Fruit fly (Drosophila melanogaster) whole organism, embryonic: Measurements from ENCODE around the gene srl.

Experiments
- Ada2b ChIP-seq: fragments of 200-800 bp; sonication (Bioruptor generic); IDR thresholded peaks from 2 replicates; pipeline ENCODE4 v1.3.6; 2022; ENCODE audit warnings: missing biosample characterization, missing genetic modification characterization
- Atf3 ChIP-seq: fragments of 200-800 bp; sonication (Bioruptor generic); optimal IDR thresholded peaks from 3 replicates; lab custom pipeline; 2016; ENCODE audit warnings: missing biosample characterization, missing genetic modification characterization
- Bteb2 ChIP-seq: fragments of 200-800 bp; sonication (Bioruptor generic); optimal IDR thresholded peaks from 2 replicates; lab custom pipeline; 2016; ENCODE audit warnings: missing biosample characterization, missing genetic modification characterization
- CG1024 ChIP-seq: fragments of 200-800 bp; sonication (Bioruptor generic); IDR thresholded peaks from 2 replicates; pipeline ENCODE4 v1.3.6; 2022; ENCODE audit warnings: missing biosample characterization, missing genetic modification characterization
- CG11456 ChIP-seq: fragments of 200-800 bp; sonication (Bioruptor generic); IDR thresholded peaks from 3 replicates; pipeline ENCODE4 v1.3.6; 2022; ENCODE audit warnings: missing biosample characterization, missing genetic modification characterization
- CG11560 ChIP-seq: fragments of 200-800 bp; sonication (Bioruptor generic); IDR thresholded peaks from 3 replicates; pipeline ENCODE4 v1.3.6; 2022; ENCODE audit warnings: missing biosample characterization, missing genetic modification characterization
- CG12236 ChIP-seq: fragments of 200-800 bp; sonication (Bioruptor generic); optimal IDR thresholded peaks from 2 replicates; lab custom pipeline; 2016; ENCODE audit warnings: missing biosample characterization, missing genetic modification characterization
- CG13424 ChIP-seq: fragments of 200-800 bp; sonication (Bioruptor generic); optimal IDR thresholded peaks from 2 replicates; lab custom pipeline; 2019; ENCODE audit warnings: missing biosample characterization, mild to moderate bottlenecking, missing genetic modification characterization, moderate library complexity
- CG13624 ChIP-seq: fragments of 200-800 bp; sonication (Bioruptor generic); optimal IDR thresholded peaks from 2 replicates; lab custom pipeline; 2016; ENCODE audit warnings: missing biosample characterization, missing genetic modification characterization
- CG17186 ChIP-seq: fragments of 200-800 bp; sonication (Bioruptor generic); optimal IDR thresholded peaks from 3 replicates; lab custom pipeline; 2017; ENCODE audit warnings: missing biosample characterization, missing genetic modification reagents, missing genetic modification characterization
- CG17361 ChIP-seq: fragments of 200-800 bp; sonication (Bioruptor generic); IDR thresholded peaks from 3 replicates; pipeline ENCODE4 v1.3.6; 2022; ENCODE audit warnings: missing biosample characterization, missing genetic modification characterization
- CG17829 ChIP-seq: fragments of 200-800 bp; optimal IDR thresholded peaks from 2 replicates; lab custom pipeline; 2019; ENCODE audit warnings: missing biosample characterization, mild to moderate bottlenecking, missing genetic modification characterization, moderate library complexity
- CG18262 ChIP-seq: fragments of 200-800 bp; optimal IDR thresholded peaks from 3 replicates; lab custom pipeline; 2019; ENCODE audit warnings: missing biosample characterization, mild to moderate bottlenecking, missing genetic modification characterization, moderate library complexity
- CG2678 ChIP-seq: fragments of 200-800 bp; sonication (Bioruptor generic); optimal IDR thresholded peaks from 3 replicates; lab custom pipeline; 2019; ENCODE audit warnings: missing biosample characterization, mild to moderate bottlenecking, missing genetic modification characterization, moderate library complexity
- CG30431 ChIP-seq: fragments of 200-800 bp; sonication (Bioruptor generic); optimal IDR thresholded peaks from 2 replicates; lab custom pipeline; 2017; ENCODE audit warnings: missing biosample characterization, missing genetic modification characterization
- CG3407 ChIP-seq: fragments of 200-800 bp; sonication (Bioruptor generic); optimal IDR thresholded peaks from 2 replicates; lab custom pipeline; 2018; ENCODE audit warnings: missing biosample characterization, mild to moderate bottlenecking, missing genetic modification characterization
- CG3726 ChIP-seq: fragments of 200-800 bp; sonication (Bioruptor generic); IDR thresholded peaks from 3 replicates; pipeline ENCODE4, ENCODE4 v1.3.6; 2022; ENCODE audit warnings: missing biosample characterization, missing genetic modification characterization
- CG4282 ChIP-seq: fragments of 200-800 bp; sonication (Bioruptor generic); optimal IDR thresholded peaks from 2 replicates; lab custom pipeline; 2016; ENCODE audit warnings: missing biosample characterization, missing genetic modification characterization
- CG6791 ChIP-seq: fragments of 200-800 bp; sonication (Bioruptor generic); IDR thresholded peaks from 3 replicates; pipeline ENCODE4 v1.3.6; 2022; ENCODE audit warnings: missing biosample characterization, missing genetic modification characterization; ENCODE audit not compliant: partially characterized antibody
- CG8944 ChIP-seq: fragments of 200-800 bp; sonication (Bioruptor generic); optimal IDR thresholded peaks from 3 replicates; lab custom pipeline; 2016; ENCODE audit warnings: missing biosample characterization, missing genetic modification characterization
- CHES-1-like ChIP-seq: fragments of 200-800 bp; sonication (Bioruptor generic); optimal IDR thresholded peaks from 2 replicates; lab custom pipeline; 2016; ENCODE audit warnings: missing biosample characterization, missing genetic modification characterization
- CoRest ChIP-seq: fragments of 200-800 bp; sonication (Bioruptor generic); optimal IDR thresholded peaks from 3 replicates; lab custom pipeline; 2018; ENCODE audit warnings: missing biosample characterization, mild to moderate bottlenecking, missing genetic modification characterization, moderate library complexity
- D19B ChIP-seq: fragments of 200-800 bp; sonication (Bioruptor generic); optimal IDR thresholded peaks from 2 replicates; lab custom pipeline; 2017; ENCODE audit warnings: missing biosample characterization, mild to moderate bottlenecking, missing genetic modification characterization
- Deaf1 ChIP-seq: fragments of 200-800 bp; optimal IDR thresholded peaks from 3 replicates; lab custom pipeline; 2019; ENCODE audit warnings: missing biosample characterization, mild to moderate bottlenecking, missing genetic modification characterization, moderate library complexity
- Elba2 ChIP-seq: fragments of 200-800 bp; sonication (Bioruptor generic); optimal IDR thresholded peaks from 3 replicates; lab custom pipeline; 2016; ENCODE audit warnings: missing biosample characterization, missing genetic modification characterization
- Nf-YC ChIP-seq: fragments of 200-800 bp; optimal IDR thresholded peaks from 3 replicates; lab custom pipeline; 2019; ENCODE audit warnings: missing biosample characterization, mild to moderate bottlenecking, missing genetic modification characterization, moderate library complexity
- Sox102F ChIP-seq: fragments of 200-800 bp; sonication (Bioruptor generic); optimal IDR thresholded peaks from 2 replicates; lab custom pipeline; 2018; ENCODE audit warnings: missing biosample characterization, mild to moderate bottlenecking, missing genetic modification characterization, moderate library complexity
- YL-1 ChIP-seq: fragments of 200-800 bp; sonication (Bioruptor generic); optimal IDR thresholded peaks from 3 replicates; lab custom pipeline; 2017; ENCODE audit warnings: missing biosample characterization, mild to moderate bottlenecking, missing genetic modification characterization
- ab ChIP-seq: fragments of 200-800 bp; sonication (Bioruptor generic); optimal IDR thresholded peaks from 2 replicates; lab custom pipeline; 2016; ENCODE audit warnings: missing biosample characterization, missing genetic modification characterization
- ato ChIP-seq: fragments of 200-800 bp; sonication (Bioruptor generic); IDR thresholded peaks from 2 replicates; pipeline ENCODE4 v1.3.6; 2022; ENCODE audit warnings: missing biosample characterization, missing genetic modification characterization; ENCODE audit not compliant: partially characterized antibody
- bowl ChIP-seq: fragments of 200-800 bp; sonication (Bioruptor generic); IDR thresholded peaks from 2 replicates; pipeline ENCODE4 v1.3.6; 2022; ENCODE audit warnings: missing biosample characterization, missing genetic modification characterization
- croc ChIP-seq: fragments of 200-800 bp; sonication (Bioruptor generic); conservative IDR thresholded peaks from 3 replicates; pipeline ENCODE4 v1.3.6; 2022; ENCODE audit warnings: missing biosample characterization, missing genetic modification characterization
- fd96Cb ChIP-seq: fragments of 200-800 bp; sonication (Bioruptor generic); optimal IDR thresholded peaks from 2 replicates; lab custom pipeline; 2018; ENCODE audit warnings: missing biosample characterization, mild to moderate bottlenecking, missing genetic modification characterization, moderate library complexity
- ftz-f1 ChIP-seq: fragments of 200-800 bp; sonication (Bioruptor generic); optimal IDR thresholded peaks from 2 replicates; lab custom pipeline; 2016; ENCODE audit warnings: missing biosample characterization, missing genetic modification characterization
- gcm2 ChIP-seq: fragments of 200-800 bp; sonication (Bioruptor generic); optimal IDR thresholded peaks from 2 replicates; lab custom pipeline; 2016; ENCODE audit warnings: missing biosample characterization, missing genetic modification characterization
- kah ChIP-seq: fragments of 200-800 bp; sonication (Bioruptor generic); optimal IDR thresholded peaks from 2 replicates; lab custom pipeline; 2018; ENCODE audit warnings: missing biosample characterization, mild to moderate bottlenecking, missing genetic modification characterization
- klu ChIP-seq: fragments of 200-800 bp; sonication (Bioruptor generic); IDR thresholded peaks from 2 replicates; pipeline ENCODE4 v1.3.6; 2022; ENCODE audit warnings: missing biosample characterization, missing genetic modification characterization
- kni ChIP-seq: fragments of 200-800 bp; sonication (Bioruptor generic); optimal IDR thresholded peaks from 3 replicates; lab custom pipeline; 2017; ENCODE audit warnings: mild to moderate bottlenecking, missing biosample characterization, missing genetic modification reagents, missing genetic modification characterization
- lab ChIP-seq: fragments of 200-800 bp; sonication (Bioruptor generic); optimal IDR thresholded peaks from 3 replicates; lab custom pipeline; 2017; ENCODE audit warnings: missing biosample characterization, missing genetic modification characterization, mild to moderate bottlenecking, moderate library complexity, missing genetic modification reagents
- lmd ChIP-seq: fragments of 200-800 bp; sonication (Bioruptor generic); IDR thresholded peaks from 2 replicates; pipeline ENCODE4 v1.3.6; 2022; ENCODE audit warnings: missing biosample characterization, missing genetic modification characterization
- pum ChIP-seq: fragments of 200-800 bp; sonication (Bioruptor generic); optimal IDR thresholded peaks from 2 replicates; lab custom pipeline; 2016; ENCODE audit warnings: missing biosample characterization, missing genetic modification characterization
- pzg ChIP-seq: fragments of 200-800 bp; sonication (Bioruptor generic); optimal IDR thresholded peaks from 3 replicates; lab custom pipeline; 2018; ENCODE audit warnings: missing biosample characterization, mild to moderate bottlenecking, missing genetic modification characterization, moderate library complexity
- rib ChIP-seq: fragments of 200-800 bp; sonication (Bioruptor generic); IDR thresholded peaks from 2 replicates; pipeline ENCODE4 v1.3.6; 2022; ENCODE audit warnings: missing biosample characterization, missing genetic modification characterization
- sim ChIP-seq: fragments of 200-800 bp; sonication (Bioruptor generic); IDR thresholded peaks from 2 replicates; pipeline ENCODE4 v1.3.6; 2022; ENCODE audit warnings: missing biosample characterization, missing genetic modification characterization
- slou ChIP-seq: fragments of 200-800 bp; sonication (Bioruptor generic); optimal IDR thresholded peaks from 3 replicates; lab custom pipeline; 2016; ENCODE audit warnings: missing biosample characterization, missing genetic modification characterization
- sna ChIP-seq: fragments of 200-800 bp; sonication (Bioruptor generic); IDR thresholded peaks from 2 replicates; pipeline ENCODE4 v1.3.6; 2022; ENCODE audit warnings: missing biosample characterization, missing genetic modification characterization; ENCODE audit not compliant: partially characterized antibody
- trem ChIP-seq: fragments of 200-800 bp; optimal IDR thresholded peaks from 3 replicates; lab custom pipeline; 2019; ENCODE audit warnings: missing biosample characterization, mild to moderate bottlenecking, missing genetic modification characterization, moderate library complexity
- vvl ChIP-seq: fragments of 200-800 bp; sonication (Bioruptor generic); IDR thresholded peaks from 2 replicates; pipeline ENCODE4 v1.3.6; 2022; ENCODE audit warnings: missing biosample characterization, missing genetic modification characterization
- wek ChIP-seq: fragments of 200-800 bp; sonication (Bioruptor generic); optimal IDR thresholded peaks from 3 replicates; lab custom pipeline; 2018; ENCODE audit warnings: missing biosample characterization, mild to moderate bottlenecking, missing genetic modification characterization, moderate library complexity
- yki ChIP-seq: fragments of >200 bp; optimal IDR thresholded peaks from 3 replicates; lab custom pipeline; 2018

srl gene

dm6 chr3R:4402884-4403705 lies 26.0 kb downstream of the srl start, which contains the start of gene lost (continued):
- TF ChIP-seq vvl (GFP tag; lab: Robert Waterston, UW) (peak; percentile 56), bowl (no peak), CG8944 (GFP tag; lab: Kevin White, UChicago) (no peak), CG17361 (peak; percentile 35; the same call in 1 of the 3 replicates), rib (peak; percentile 10; the same call in 1 of the 2 replicates), CG3407 (no peak), lmd (peak; percentile 27; the same call in 1 of the 2 replicates), CHES-1-like (GFP tag; lab: Kevin White, UChicago) (peak; percentile 47), Nf-YC (peak; percentile 34), YL-1 (GFP tag; lab: Kevin White, UChicago) (peak; percentile 50), wek (GFP tag; lab: Kevin White, UChicago) (no peak), sna (GFP tag; lab: Robert Waterston, UW) (peak; percentile 95), CG30431 (GFP tag; lab: Kevin White, UChicago) (no peak), Elba2 (GFP tag; lab: Kevin White, UChicago) (no peak), CG6791 (GFP tag; lab: Robert Waterston, UW) (peak; percentile 100), Bteb2 (GFP tag; lab: Kevin White, UChicago) (no peak), lab (GFP tag; lab: Kevin White, UChicago) (peak; percentile 65), pzg (GFP tag; lab: Kevin White, UChicago) (peak; percentile 90), kah (no peak), Sox102F (GFP tag; lab: Kevin White, UChicago) (no peak), CG4282 (no peak), CG13424 (tag; lab: Kevin White, UChicago) (peak; percentile 7), CG3726 (GFP tag; lab: Robert Waterston, UW) (no peak), CG2678 (no peak), CG11456 (GFP tag; lab: Robert Waterston, UW) (peak; percentile 55; the same call in 1 of the 3 replicates), slou (GFP tag; lab: Kevin White, UChicago) (no peak), CoRest (peak; percentile 55), CG1024 (peak; percentile 59), pum (GFP tag; lab: Kevin White, UChicago) (no peak), trem (tag; lab: Kevin White, UChicago) (peak; percentile 66), ftz-f1 (GFP tag; lab: Kevin White, UChicago) (no peak), D19B (GFP tag; lab: Kevin White, UChicago) (peak; percentile 16), Atf3 (no peak), CG13624 (GFP tag; lab: Kevin White, UChicago) (no peak), CG12236 (no peak), Deaf1 (no peak), CG17829 (tag; lab: Kevin White, UChicago) (peak; percentile 64), fd96Cb (no peak), CG18262 (tag; lab: Kevin White, UChicago) (peak; percentile 32), ato (peak; percentile 96), Ada2b (GFP tag; lab: Robert Waterston, UW) (no peak), klu (GFP tag; lab: Robert Waterston, UW) (no peak), sim (GFP tag; lab: Robert Waterston, UW) (no peak), yki (lab: Kevin White, UChicago) (no peak), croc (GFP tag; lab: Robert Waterston, UW) (no peak), ab (no peak), CG11560 (no peak), kni (GFP tag; lab: Kevin White, UChicago) (no peak), CG17186 (GFP tag; lab: Kevin White, UChicago) (peak; percentile 55), gcm2 (GFP tag; lab: Kevin White, UChicago) (no peak)
